Worm (Caenorhabditis elegans): ENCODE results near the gene Y39B6A.27.
"Not testable (repeated sequence)": the region's sequence is repeated elsewhere in the genome, so short reads cannot be mapped to it uniquely, and the experiment has no call there.

DNA sequence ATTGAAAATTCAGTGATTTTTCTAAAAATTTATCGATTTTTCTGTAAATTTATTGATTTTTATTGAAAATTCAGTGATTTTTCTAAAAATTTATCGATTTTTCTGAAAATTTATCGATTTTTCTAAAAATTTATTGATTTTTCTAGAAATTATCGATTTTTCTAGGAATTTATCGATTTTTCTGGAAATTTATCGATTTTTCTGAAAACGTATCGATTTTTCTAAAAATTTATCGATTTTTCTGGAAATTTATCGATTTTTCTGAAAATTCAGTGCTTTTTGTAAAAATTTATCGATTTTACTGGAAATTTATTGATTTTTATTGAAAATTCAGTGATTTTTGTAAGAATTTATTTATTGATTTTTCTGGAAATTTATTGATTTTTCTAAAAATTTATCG lies 46.9 kb upstream of the Y39B6A.27 start:
- TF ChIP-seq pqm-1 (tag; optimal IDR thresholded peaks at IDR 0.05); dve-1 (tag; optimal IDR thresholded peaks at IDR 0.05; ENCODE audit: insufficient read depth); nhr-76 (tag; optimal IDR thresholded peaks at IDR 0.05); lin-38 (GFP tag; IDR thresholded peaks at IDR 0.05); skn-1 (tag; optimal IDR thresholded peaks at IDR 0.05); ceh-32 (tag; optimal IDR thresholded peaks at IDR 0.05; ENCODE audit: poor library complexity); unc-130 (GFP tag; optimal IDR thresholded peaks at IDR 0.05); duxl-1 (tag; optimal IDR thresholded peaks at IDR 0.05; ENCODE audit: poor library complexity): not testable (repeated sequence)
